Fruit fly (Drosophila melanogaster) S2 (cell line): ENCODE measurements around the gene CG13653.

Experiments
- CG8478 ChIP-seq: fragments of >200 bp; optimal IDR thresholded peaks from 2 replicates; lab custom pipeline; 2018
- CTCF ChIP-seq, 2 experiments: fragments of >200 bp; optimal IDR thresholded peaks; 2 replicates each; lab custom pipeline; 2018

Gene CG13653

dm6 chr3R:25184540-25184939, 10.8 kb upstream of the CG13653 start:
- TF ChIP-seq CTCF (optimal IDR thresholded peaks at IDR 0.05; lab: Kevin White, UChicago) = no peak
- no peak for TF ChIP-seq CG8478

dm6 chr3R:25188990-25189389, 6.3 kb upstream of the CG13653 start:
- TF ChIP-seq CTCF (optimal IDR thresholded peaks at IDR 0.05; lab: Kevin White, UChicago) (no peak), CG8478 (no peak)

DNA sequence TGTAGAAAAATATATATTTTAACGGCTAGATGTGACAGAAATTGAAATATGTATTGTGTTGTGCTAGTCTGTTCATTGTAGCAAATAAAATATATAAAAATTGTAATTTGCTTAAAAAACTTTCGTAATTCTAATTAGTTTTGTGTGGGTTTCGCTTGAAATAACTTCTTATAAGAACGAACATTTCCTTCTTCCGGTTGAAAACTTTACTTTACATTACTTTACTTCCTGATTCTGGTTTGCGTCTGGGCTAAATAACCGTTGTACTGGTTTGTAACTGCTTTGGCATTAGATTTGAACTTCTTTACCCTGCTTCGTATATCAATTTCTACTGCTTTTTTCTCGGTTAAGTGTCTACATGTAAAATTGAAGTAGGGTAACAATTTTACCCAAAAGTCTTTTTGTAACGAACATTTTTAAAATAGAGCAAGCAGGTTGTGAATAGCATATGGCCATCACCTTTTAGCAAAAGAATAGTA, 1.6 kb upstream of the CG13653 start, which contains the start of gene lobo:
lobo (minus strand) TSS at position 51 of the 479 bp plus-strand sequence.
- TF ChIP-seq CTCF (optimal IDR thresholded peaks at IDR 0.05; lab: Kevin White, UChicago) (peak; percentile 77 to 83), CG8478 (no peak)

DNA sequence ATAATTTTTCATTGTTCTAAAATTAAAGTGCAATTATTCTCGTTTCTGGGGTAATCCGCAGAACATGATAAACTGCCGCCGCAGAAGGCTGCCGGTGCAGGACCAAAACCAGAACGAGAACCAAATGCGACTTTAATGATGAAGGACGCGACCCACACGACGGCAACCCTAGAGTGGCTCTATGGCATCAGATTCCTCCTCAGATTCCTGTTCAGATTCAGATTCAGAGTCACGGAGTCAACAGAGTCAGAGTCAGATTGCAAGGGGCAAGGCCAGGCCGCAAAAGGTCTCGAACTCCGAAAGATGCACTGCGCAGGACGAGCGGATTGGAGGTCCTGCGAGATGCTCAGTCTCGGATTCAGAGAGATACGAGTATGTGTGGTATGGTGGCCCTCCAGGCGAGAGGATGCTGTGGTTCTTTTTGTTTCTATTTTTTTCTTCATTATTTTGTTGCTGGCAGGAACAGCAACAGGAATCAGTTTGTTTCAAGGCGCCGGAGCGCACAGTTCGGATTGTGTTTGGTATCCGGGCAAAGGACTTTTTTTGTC, 4.1 kb downstream of the CG13653 start, which contains the start of gene CG13654:
CG13654 (plus strand) TSS at position 498 of the 548 bp plus-strand sequence.
- TF ChIP-seq CG8478 (no peak), CTCF (optimal IDR thresholded peaks at IDR 0.05; lab: Kevin White, UChicago) (no peak)

DNA sequence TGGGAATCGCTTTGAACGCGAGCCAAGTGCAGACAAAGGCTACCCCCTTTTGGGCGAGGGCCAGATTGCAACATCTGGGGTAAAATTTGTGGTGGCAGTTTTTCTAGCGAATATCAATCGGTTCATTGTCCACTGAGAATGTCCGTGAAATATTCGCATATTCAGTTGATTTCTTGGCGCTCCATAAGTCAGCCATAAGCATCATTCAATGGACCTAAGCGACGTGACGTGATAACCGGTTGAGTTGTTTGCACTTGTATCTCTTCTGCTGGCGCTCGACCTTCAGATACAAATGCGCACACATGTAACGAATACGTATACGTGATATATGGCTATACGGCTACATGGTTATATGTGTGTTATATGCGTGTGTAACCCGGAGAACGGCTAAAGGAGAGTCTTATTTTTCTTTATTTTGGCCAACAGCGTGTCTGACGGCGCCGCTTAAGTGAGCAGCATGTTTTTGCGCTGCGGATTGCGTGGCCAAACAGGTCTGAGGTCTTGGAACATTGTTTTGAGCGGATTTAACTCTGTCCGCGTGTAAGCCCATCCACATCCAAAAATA, 10.2 kb downstream of the CG13653 start:
- no peak for TF ChIP-seq CTCF (optimal IDR thresholded peaks at IDR 0.05; lab: Kevin White, UChicago)
- TF ChIP-seq CG8478 = no peak

DNA sequence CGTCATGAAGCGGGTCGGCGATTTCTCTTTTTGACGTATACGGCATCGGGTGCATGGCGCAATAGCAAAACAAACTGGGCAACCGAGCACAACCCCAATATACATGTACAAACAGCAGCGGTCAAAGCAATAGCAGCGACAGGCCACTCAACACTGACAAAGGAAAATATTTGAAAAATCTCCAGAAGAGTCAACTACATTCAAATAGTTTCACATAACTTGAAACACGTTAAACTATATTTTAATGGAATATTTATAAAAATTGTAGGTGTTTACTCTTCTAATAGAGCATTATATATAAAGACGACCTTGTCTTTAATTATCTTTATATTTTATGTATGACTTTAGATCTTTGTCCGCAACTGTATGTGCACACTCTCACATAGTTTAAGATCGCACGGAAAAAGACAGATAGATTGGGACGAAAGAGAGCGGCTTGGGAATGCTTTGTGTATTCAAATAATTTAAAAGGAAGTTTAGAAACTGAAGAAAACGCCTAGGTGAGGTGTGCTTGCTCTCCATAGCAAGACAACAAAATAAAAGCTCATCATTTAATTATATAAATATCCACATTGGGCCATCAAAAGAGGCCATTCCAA, 12.2 kb downstream of the CG13653 start:
- TF ChIP-seq CTCF (optimal IDR thresholded peaks at IDR 0.05; lab: Kevin White, UChicago) (no peak), CG8478 (no peak)

DNA sequence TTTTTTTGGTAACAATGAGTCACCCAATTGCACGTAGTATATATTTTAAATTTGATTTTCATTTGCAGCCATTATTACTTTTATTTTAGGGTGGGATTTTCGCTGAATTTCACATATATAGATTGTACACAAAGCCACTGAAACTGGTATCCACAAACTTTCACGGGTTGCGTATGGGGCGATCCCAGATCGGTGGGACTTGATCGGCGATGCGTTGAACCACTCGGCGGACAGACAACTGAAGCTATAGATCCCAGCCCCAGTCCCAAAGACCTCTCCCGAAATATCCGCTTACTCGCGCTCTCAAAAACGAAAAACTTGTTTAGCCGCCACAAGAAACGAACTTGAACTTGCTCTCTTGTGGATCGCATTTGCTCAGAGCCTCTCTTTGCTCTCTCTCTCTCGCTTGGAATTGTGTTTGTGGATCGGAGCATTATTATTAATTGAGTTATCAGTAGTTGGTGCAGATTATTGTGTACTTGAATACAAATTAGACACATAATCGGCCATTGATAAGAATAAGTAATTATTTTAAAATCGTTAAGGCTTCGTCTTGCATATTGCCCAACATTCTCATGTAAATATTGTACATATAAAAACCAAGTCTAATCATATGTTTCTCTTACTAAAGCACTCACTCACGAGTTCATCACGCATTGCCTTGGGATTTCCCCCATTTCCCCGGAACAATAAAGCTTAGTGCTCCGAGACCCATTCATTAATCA, 12.9 kb downstream of the CG13653 start, which contains the start of gene Cad96Ca:
Cad96Ca (minus strand) TSS at position 242 of the 725 bp plus-strand sequence.
- no peak for TF ChIP-seq CG8478
- TF ChIP-seq CTCF (optimal IDR thresholded peaks at IDR 0.05; lab: Kevin White, UChicago) = no peak

DNA sequence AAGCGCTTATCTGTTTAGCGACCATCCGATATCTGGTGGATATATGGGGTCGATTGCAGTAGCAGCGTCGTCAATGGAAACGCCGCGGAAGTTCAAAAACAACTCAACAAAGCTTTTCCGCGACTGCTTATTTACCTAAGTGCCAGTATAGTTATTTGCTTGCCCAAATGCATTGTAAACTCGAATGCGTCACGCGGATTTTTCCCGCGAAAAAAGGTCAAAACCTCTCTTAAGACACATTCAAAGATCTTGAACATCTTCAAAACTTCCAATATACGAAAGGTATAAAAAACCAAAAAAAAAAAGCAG, 13.4 kb downstream of the CG13653 start:
- TF ChIP-seq CG8478 = no peak
- no peak for TF ChIP-seq CTCF (optimal IDR thresholded peaks at IDR 0.05; lab: Kevin White, UChicago)

DNA sequence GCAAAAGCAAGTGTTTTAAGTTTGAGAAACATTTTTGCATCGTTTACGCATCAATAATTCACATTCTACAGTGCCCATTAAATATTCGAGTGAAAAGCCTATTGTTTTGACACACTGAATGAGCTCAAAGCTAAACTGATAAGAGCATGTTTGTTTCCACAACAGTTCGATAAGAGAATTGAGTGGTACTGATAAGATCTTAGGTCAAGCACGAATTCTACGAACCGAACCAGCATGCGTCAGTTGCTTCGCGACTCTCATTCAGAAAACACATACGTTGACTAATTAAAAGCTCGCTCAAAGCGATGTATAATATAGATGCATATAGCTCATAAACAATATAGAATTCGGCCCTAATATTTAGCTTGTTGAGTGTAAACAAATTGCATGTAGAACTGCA, 13.9 kb downstream of the CG13653 start:
- TF ChIP-seq CG8478 = no peak
- no peak for TF ChIP-seq CTCF (optimal IDR thresholded peaks at IDR 0.05; lab: Kevin White, UChicago)

- no peak for TF ChIP-seq CTCF (optimal IDR thresholded peaks at IDR 0.05; lab: Kevin White, UChicago)
- no peak for TF ChIP-seq CG8478
Observed at dm6 chr3R:25215123-25215522, 19.8 kb downstream of the CG13653 start, which contains the start of gene Saysd1. TSS of gene Saysd1 (minus strand) at chr3R:25215188.

DNA sequence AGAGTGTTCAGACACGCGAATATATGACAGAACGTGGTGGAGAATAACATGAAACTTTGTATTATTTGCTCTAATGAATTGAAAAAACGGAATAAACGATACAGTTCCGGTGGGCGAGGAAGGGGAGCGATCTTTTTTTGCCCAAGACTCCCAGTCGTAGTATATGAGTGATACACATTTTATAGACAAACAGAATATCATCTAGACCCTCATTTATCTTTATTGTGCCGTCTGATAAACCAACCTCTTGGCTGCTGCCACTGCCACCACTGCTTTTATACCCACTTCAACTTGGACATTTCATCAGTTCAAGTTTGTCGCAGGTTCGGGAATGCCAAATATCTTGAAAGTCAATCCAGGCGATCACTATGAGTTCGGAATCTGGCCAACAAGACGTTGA, 20.7 kb downstream of the CG13653 start, which contains the start of gene CG31106:
CG31106 (plus strand) TSS at position 301 of the 400 bp plus-strand sequence.
- TF ChIP-seq CTCF (optimal IDR thresholded peaks at IDR 0.05; lab: Kevin White, UChicago) (no peak), CG8478 (no peak)

DNA sequence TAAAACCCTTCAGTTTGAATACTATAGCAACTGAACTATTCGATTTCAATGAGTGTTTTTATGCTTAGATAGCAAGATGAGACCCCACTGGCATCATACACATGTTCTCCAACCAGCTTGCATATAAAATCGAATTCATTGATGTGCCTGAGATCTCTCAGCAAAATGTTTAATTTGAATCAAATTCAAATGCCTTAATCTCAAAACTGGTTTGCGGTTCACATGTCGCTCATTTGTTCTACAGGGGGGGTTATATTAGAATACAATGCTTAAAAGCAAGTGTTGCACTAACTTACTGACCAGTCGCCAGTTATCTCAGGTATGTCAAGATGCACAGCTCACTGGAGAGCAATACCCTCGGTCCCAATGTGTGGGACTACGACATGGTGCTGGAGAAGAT, 23.7 kb downstream of the CG13653 start, which contains the start of gene CG31103:
CG31103 (plus strand) TSS at position 301 of the 400 bp plus-strand sequence.
- TF ChIP-seq CTCF (optimal IDR thresholded peaks at IDR 0.05; lab: Kevin White, UChicago) (no peak), CG8478 (no peak)

dm6 chr3R:25221203-25221807, 26.0 kb downstream of the CG13653 start, which contains the start of gene Alg9:
TSS of gene Alg9 (plus strand) at chr3R:25221589.
- TF ChIP-seq CTCF (optimal IDR thresholded peaks at IDR 0.05; lab: Kevin White, UChicago) (peak in 1 of 2 experiments; percentile 2), CG8478 (no peak)

DNA sequence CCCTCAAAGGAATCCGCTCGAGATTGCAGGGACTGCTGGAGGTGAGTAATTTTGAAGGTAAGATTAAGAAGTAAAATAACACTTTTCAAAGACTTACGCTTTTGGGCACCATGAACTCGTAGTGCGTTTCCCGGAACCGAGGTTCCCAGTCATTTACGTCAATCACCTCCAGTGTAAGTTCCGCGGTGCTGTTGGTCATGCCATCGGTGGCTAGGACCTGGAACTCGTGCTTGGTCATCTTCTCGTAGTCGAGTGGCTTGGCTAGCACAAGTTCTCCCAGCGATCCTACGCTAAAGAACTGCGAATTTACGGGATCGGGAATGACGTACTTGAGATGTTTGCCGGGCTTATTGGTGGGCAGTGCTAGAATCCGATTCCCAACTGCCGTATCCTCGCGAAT, 30.2 kb downstream of the CG13653 start:
- TF ChIP-seq CG8478 = no peak
- TF ChIP-seq CTCF (optimal IDR thresholded peaks at IDR 0.05; lab: Kevin White, UChicago) = no peak
